Fruit fly (Drosophila melanogaster) whole organism, embryonic: ENCODE measurements around the gene CG9395.
A peak's percentile ranks its signal among the peaks of the same experiment; 100 is the strongest.

ENCODE experiments used
- Adf1 ChIP-seq: fragments of 200-800 bp; sonication (Bioruptor generic); IDR thresholded peaks from 2 replicates; pipeline ENCODE4 v1.3.6; 2022; ENCODE audit warnings: missing biosample characterization, missing genetic modification characterization
- Asciz ChIP-seq: fragments of 200-800 bp; sonication (Bioruptor generic); optimal IDR thresholded peaks from 2 replicates; lab custom pipeline; 2017; ENCODE audit warnings: missing biosample characterization, mild to moderate bottlenecking, missing genetic modification characterization, missing genetic modification reagents
- Bgb ChIP-seq: fragments of 200-800 bp; sonication (Bioruptor generic); IDR thresholded peaks from 2 replicates; pipeline ENCODE4 v1.3.6; 2022; ENCODE audit warnings: missing biosample characterization, missing genetic modification characterization; ENCODE audit not compliant: partially characterized antibody
- CG14667 ChIP-seq: fragments of 200-800 bp; sonication (Bioruptor generic); IDR thresholded peaks from 2 replicates; pipeline ENCODE4 v1.3.6; 2022; ENCODE audit warnings: missing biosample characterization, missing genetic modification characterization
- CG15011 ChIP-seq: fragments of 200-800 bp; sonication (Bioruptor generic); optimal IDR thresholded peaks from 3 replicates; lab custom pipeline; 2018; ENCODE audit warnings: missing biosample characterization, mild to moderate bottlenecking, missing genetic modification characterization
- CG1602 ChIP-seq: fragments of 200-800 bp; sonication (Bioruptor generic); optimal IDR thresholded peaks from 3 replicates; lab custom pipeline; 2016; ENCODE audit warnings: missing biosample characterization, missing genetic modification characterization
- CG17568 ChIP-seq: fragments of 200-800 bp; sonication (Bioruptor generic); optimal IDR thresholded peaks from 2 replicates; lab custom pipeline; 2018; ENCODE audit warnings: missing biosample characterization, mild to moderate bottlenecking, missing genetic modification characterization, moderate library complexity
- CG34376 ChIP-seq: fragments of 200-800 bp; sonication (Bioruptor generic); optimal IDR thresholded peaks from 2 replicates; lab custom pipeline; 2018; ENCODE audit warnings: missing biosample characterization, mild to moderate bottlenecking, missing genetic modification characterization
- CG43689 ChIP-seq: fragments of 200-800 bp; sonication (Bioruptor generic); IDR thresholded peaks from 2 replicates; pipeline ENCODE4 v1.3.6; 2022; ENCODE audit warnings: missing biosample characterization, missing genetic modification characterization
- CG6272 ChIP-seq: fragments of 200-800 bp; sonication (Bioruptor generic); IDR thresholded peaks from 2 replicates; pipeline ENCODE4 v1.3.6; 2022; ENCODE audit warnings: missing biosample characterization, missing genetic modification characterization
- CG7372 ChIP-seq: fragments of 200-800 bp; sonication (Bioruptor generic); IDR thresholded peaks from 2 replicates; pipeline ENCODE4 v1.3.6; 2022; ENCODE audit warnings: missing biosample characterization, missing genetic modification characterization
- CG7839 ChIP-seq: fragments of 200-800 bp; sonication (Bioruptor generic); optimal IDR thresholded peaks from 3 replicates; lab custom pipeline; 2018; ENCODE audit warnings: missing biosample characterization, mild to moderate bottlenecking, missing genetic modification characterization, moderate library complexity
- CG9215 ChIP-seq: fragments of 200-800 bp; sonication (Bioruptor generic); IDR thresholded peaks from 2 replicates; pipeline ENCODE4 v1.3.6; 2022; ENCODE audit warnings: missing biosample characterization, missing genetic modification characterization
- CkIIα-i1 ChIP-seq: fragments of 200-800 bp; sonication (Bioruptor generic); IDR thresholded peaks from 2 replicates; pipeline ENCODE4 v1.3.6; 2022; ENCODE audit warnings: missing biosample characterization, missing genetic modification characterization
- Dad ChIP-seq: fragments of 200-800 bp; sonication (Bioruptor generic); optimal IDR thresholded peaks from 3 replicates; lab custom pipeline; 2016; ENCODE audit warnings: missing biosample characterization, missing genetic modification characterization
- ERR ChIP-seq: fragments of 200-800 bp; sonication (Bioruptor generic); optimal IDR thresholded peaks from 2 replicates; lab custom pipeline; 2016; ENCODE audit warnings: missing biosample characterization, missing genetic modification characterization
- HLH3B ChIP-seq: fragments of 200-800 bp; sonication (Bioruptor generic); IDR thresholded peaks from 2 replicates; pipeline ENCODE4 v1.3.6; 2022; ENCODE audit warnings: missing biosample characterization, missing genetic modification characterization
- HLH54F ChIP-seq: fragments of 200-800 bp; sonication (Bioruptor generic); optimal IDR thresholded peaks from 3 replicates; lab custom pipeline; 2016; ENCODE audit warnings: missing biosample characterization, missing genetic modification characterization
- Hsf ChIP-seq: fragments of 200-800 bp; sonication (Bioruptor generic); optimal IDR thresholded peaks from 3 replicates; lab custom pipeline; 2016; ENCODE audit warnings: missing biosample characterization, missing genetic modification characterization
- Mad ChIP-seq: fragments of 200-800 bp; sonication (Bioruptor generic); optimal IDR thresholded peaks from 2 replicates; lab custom pipeline; 2016; ENCODE audit warnings: missing biosample characterization, missing genetic modification characterization
- Med ChIP-seq: fragments of 200-800 bp; sonication (Bioruptor generic); peaks from one replicate; lab custom pipeline; 2016; ENCODE audit warnings: missing biosample characterization, missing genetic modification characterization, mild to moderate bottlenecking, inconsistent platforms, moderate library complexity
- NC2α ChIP-seq: fragments of 200-800 bp; sonication (Bioruptor generic); optimal IDR thresholded peaks from 2 replicates; lab custom pipeline; 2016; ENCODE audit warnings: missing biosample characterization, missing genetic modification characterization
- NC2β ChIP-seq: fragments of 200-800 bp; sonication (Bioruptor generic); optimal IDR thresholded peaks from 2 replicates; lab custom pipeline; 2016; ENCODE audit warnings: missing biosample characterization, missing genetic modification characterization
- Neu2 ChIP-seq: fragments of 200-800 bp; sonication (Bioruptor generic); optimal IDR thresholded peaks from 3 replicates; lab custom pipeline; 2016; ENCODE audit warnings: missing biosample characterization, missing genetic modification characterization, borderline replicate concordance
- Nf-YA ChIP-seq: fragments of 200-800 bp; sonication (Bioruptor generic); IDR thresholded peaks from 2 replicates; pipeline ENCODE4 v1.3.6; 2022; ENCODE audit warnings: missing biosample characterization, missing genetic modification characterization
- Nf-YB ChIP-seq: fragments of 200-800 bp; sonication (Bioruptor generic); optimal IDR thresholded peaks from 3 replicates; lab custom pipeline; 2019; ENCODE audit warnings: missing biosample characterization, mild to moderate bottlenecking, missing genetic modification characterization, moderate library complexity
- Pdp1 ChIP-seq, 2 experiments: fragments of 200-800 bp; sonication (Bioruptor generic); optimal IDR thresholded peaks; 3 replicates each; lab custom pipeline; 2016; ENCODE audit warnings: missing biosample characterization in 2 of 2, missing genetic modification characterization in 2 of 2, mild to moderate bottlenecking in 1 of 2, moderate library complexity in 1 of 2
- Side ChIP-seq: fragments of 200-800 bp; sonication (Bioruptor generic); optimal IDR thresholded peaks from 2 replicates; lab custom pipeline; 2016; ENCODE audit warnings: missing biosample characterization, missing genetic modification characterization
- dan ChIP-seq: fragments of 200-800 bp; sonication (Bioruptor generic); IDR thresholded peaks from 2 replicates; pipeline ENCODE4 v1.3.6; 2022; ENCODE audit warnings: missing biosample characterization, missing genetic modification characterization
- danr ChIP-seq: fragments of 200-800 bp; sonication (Bioruptor generic); IDR thresholded peaks from 2 replicates; pipeline ENCODE4 v1.3.6; 2022; ENCODE audit warnings: missing biosample characterization, missing genetic modification characterization
- disco-r ChIP-seq: fragments of 200-800 bp; sonication (Bioruptor generic); optimal IDR thresholded peaks from 2 replicates; lab custom pipeline; 2016; ENCODE audit warnings: missing biosample characterization, missing genetic modification characterization
- ftz-f1 ChIP-seq: fragments of 200-800 bp; sonication (Bioruptor generic); optimal IDR thresholded peaks from 2 replicates; lab custom pipeline; 2016; ENCODE audit warnings: missing biosample characterization, missing genetic modification characterization
- gce ChIP-seq: fragments of 200-800 bp; sonication (Bioruptor generic); IDR thresholded peaks from 3 replicates; pipeline ENCODE4 v1.3.6; 2022; ENCODE audit warnings: missing biosample characterization, missing genetic modification characterization
- ind ChIP-seq: fragments of 200-800 bp; sonication (Bioruptor generic); optimal IDR thresholded peaks from 3 replicates; lab custom pipeline; 2016; ENCODE audit warnings: missing biosample characterization, missing genetic modification characterization
- jing ChIP-seq: fragments of 200-800 bp; sonication (Bioruptor generic); optimal IDR thresholded peaks from 2 replicates; lab custom pipeline; 2018; ENCODE audit warnings: missing biosample characterization, mild to moderate bottlenecking, missing genetic modification characterization
- lilli ChIP-seq: fragments of 200-800 bp; sonication (Bioruptor generic); optimal IDR thresholded peaks from 3 replicates; lab custom pipeline; 2016; ENCODE audit warnings: missing biosample characterization, missing genetic modification characterization
- maf-S ChIP-seq: fragments of 200-800 bp; sonication (Bioruptor generic); optimal IDR thresholded peaks from 2 replicates; lab custom pipeline; 2016; ENCODE audit warnings: missing biosample characterization, missing genetic modification characterization
- nau ChIP-seq: fragments of 200-800 bp; sonication (Bioruptor generic); optimal IDR thresholded peaks from 3 replicates; lab custom pipeline; 2017; ENCODE audit warnings: missing biosample characterization, mild to moderate bottlenecking, missing genetic modification characterization, missing genetic modification reagents
- nmo ChIP-seq: fragments of 200-800 bp; sonication (Bioruptor generic); optimal IDR thresholded peaks from 2 replicates; lab custom pipeline; 2018; ENCODE audit warnings: missing biosample characterization, mild to moderate bottlenecking, missing genetic modification characterization, moderate library complexity
- p53 ChIP-seq: fragments of 200-800 bp; sonication (Bioruptor generic); optimal IDR thresholded peaks from 2 replicates; lab custom pipeline; 2016; ENCODE audit warnings: missing biosample characterization, missing genetic modification characterization
- pita ChIP-seq: fragments of 200-800 bp; sonication (Bioruptor generic); optimal IDR thresholded peaks from 2 replicates; lab custom pipeline; 2017; ENCODE audit warnings: missing biosample characterization, mild to moderate bottlenecking, missing genetic modification characterization
- ranshi ChIP-seq: fragments of 200-800 bp; sonication (Bioruptor generic); IDR thresholded peaks from 2 replicates; pipeline ENCODE4 v1.3.6; 2022; ENCODE audit warnings: missing biosample characterization, missing genetic modification characterization
- sim ChIP-seq: fragments of 200-800 bp; sonication (Bioruptor generic); IDR thresholded peaks from 2 replicates; pipeline ENCODE4 v1.3.6; 2022; ENCODE audit warnings: missing biosample characterization, missing genetic modification characterization
- slp2 ChIP-seq: fragments of 200-800 bp; sonication (Bioruptor generic); optimal IDR thresholded peaks from 2 replicates; lab custom pipeline; 2016; ENCODE audit warnings: missing biosample characterization, missing genetic modification characterization
- sna ChIP-seq: fragments of 200-800 bp; sonication (Bioruptor generic); IDR thresholded peaks from 2 replicates; pipeline ENCODE4 v1.3.6; 2022; ENCODE audit warnings: missing biosample characterization, missing genetic modification characterization; ENCODE audit not compliant: partially characterized antibody
- stc ChIP-seq: fragments of 200-800 bp; sonication (Bioruptor generic); IDR thresholded peaks from 2 replicates; pipeline ENCODE4 v1.3.6; 2022; ENCODE audit warnings: missing biosample characterization, missing genetic modification characterization
- sug ChIP-seq: fragments of 200-800 bp; optimal IDR thresholded peaks from 2 replicates; lab custom pipeline; 2019; ENCODE audit warnings: missing biosample characterization, mild to moderate bottlenecking, missing genetic modification characterization, moderate library complexity
- unpg ChIP-seq: fragments of 200-800 bp; sonication (Bioruptor generic); optimal IDR thresholded peaks from 3 replicates; lab custom pipeline; 2018; ENCODE audit warnings: missing biosample characterization, mild to moderate bottlenecking, missing genetic modification characterization, moderate library complexity
- zen2 ChIP-seq: fragments of 200-800 bp; sonication (Bioruptor generic); IDR thresholded peaks from 3 replicates; pipeline ENCODE4 v1.3.6; 2022; ENCODE audit warnings: missing biosample characterization, missing genetic modification characterization; ENCODE audit not compliant: partially characterized antibody
- zf30C ChIP-seq: fragments of 200-800 bp; sonication (Bioruptor generic); optimal IDR thresholded peaks from 3 replicates; lab custom pipeline; 2018; ENCODE audit warnings: missing biosample characterization, mild to moderate bottlenecking, missing genetic modification characterization
- zfh2 ChIP-seq: fragments of 200-800 bp; sonication (Bioruptor generic); optimal IDR thresholded peaks from 2 replicates; lab custom pipeline; 2016; ENCODE audit warnings: missing biosample characterization, missing genetic modification characterization

CG9395 gene

DNA sequence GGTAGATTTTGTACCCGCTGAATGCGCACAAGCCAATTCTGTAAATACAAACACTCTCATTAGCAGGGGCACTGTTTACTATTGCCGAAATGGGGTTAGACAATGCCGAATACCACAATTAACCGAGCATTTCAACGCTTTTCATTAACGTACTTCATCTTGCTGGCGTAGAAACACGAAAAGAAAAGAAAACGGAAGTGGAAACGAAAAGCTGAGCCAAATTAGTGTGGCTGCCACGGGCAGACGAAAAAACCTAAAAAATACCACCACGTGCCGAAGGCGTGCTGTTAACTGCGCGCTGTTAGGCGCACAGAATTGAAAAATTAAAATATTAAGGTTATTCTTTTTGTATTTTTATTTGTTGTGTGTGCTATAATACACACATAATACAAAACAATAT lies 40.0 kb upstream of the CG9395 start, which contains the start of gene RpL24 (continued):
- TF ChIP-seq Nf-YB (GFP tag; lab: Kevin White, UChicago) = peak; percentile 77
- peak; percentile 92 for TF ChIP-seq Mad
- peak; percentile 64; the same call in 1 of the 2 replicates for TF ChIP-seq CG6272 (GFP tag; lab: Robert Waterston, UW)
- peak; percentile 29; the same call in 1 of the 2 replicates for TF ChIP-seq Bgb (GFP tag; lab: Robert Waterston, UW)
- TF ChIP-seq NC2β (GFP tag; lab: Kevin White, UChicago) = peak; percentile 97
- peak; percentile 90 for TF ChIP-seq CG15011 (GFP tag; lab: Kevin White, UChicago)
- peak; percentile 98 for TF ChIP-seq CG34376
- no peak for TF ChIP-seq Neu2 (GFP tag; lab: Kevin White, UChicago)
- TF ChIP-seq CkIIα-i1 (GFP tag; lab: Robert Waterston, UW) = no peak
- TF ChIP-seq CG17568 = peak; percentile 96
- peak; percentile 86 for TF ChIP-seq CG43689 (GFP tag; lab: Robert Waterston, UW)
- TF ChIP-seq Nf-YA = peak; percentile 83
- peak; percentile 69 for TF ChIP-seq zfh2 (GFP tag; lab: Kevin White, UChicago)
- TF ChIP-seq zf30C (GFP tag; lab: Kevin White, UChicago) = peak; percentile 67
- TF ChIP-seq ERR = peak; percentile 71
- TF ChIP-seq HLH3B (GFP tag; lab: Robert Waterston, UW) = peak; percentile 78
- peak; percentile 96 for TF ChIP-seq gce (GFP tag; lab: Robert Waterston, UW)
- peak; percentile 95 for TF ChIP-seq Asciz
- TF ChIP-seq Dad (GFP tag; lab: Kevin White, UChicago) = peak; percentile 92
- TF ChIP-seq CG7372 = peak; percentile 64; the same call in 1 of the 2 replicates
- peak; percentile 42; the same call in 1 of the 2 replicates for TF ChIP-seq danr (GFP tag; lab: Robert Waterston, UW)
- TF ChIP-seq NC2α (GFP tag; lab: Kevin White, UChicago) = peak; percentile 83
- TF ChIP-seq nmo (GFP tag; lab: Kevin White, UChicago) = peak; percentile 86
- peak; percentile 90 for TF ChIP-seq Hsf (GFP tag; lab: Kevin White, UChicago)
- TF ChIP-seq lilli (GFP tag; lab: Kevin White, UChicago) = peak; percentile 88
- peak; percentile 90 for TF ChIP-seq maf-S
- peak; percentile 87 for TF ChIP-seq sug
- peak; percentile 85 for TF ChIP-seq sim (GFP tag; lab: Robert Waterston, UW)
- TF ChIP-seq dan (GFP tag; lab: Robert Waterston, UW) = no peak
- peak; percentile 99 for TF ChIP-seq Med (GFP tag; lab: Kevin White, UChicago)
- TF ChIP-seq p53 (GFP tag; lab: Kevin White, UChicago) = peak; percentile 88
- 0 out of 2 replicates have a peak, but pooled peaks have one; percentile 37 for TF ChIP-seq CG9215
- peak; percentile 27 for TF ChIP-seq ftz-f1 (GFP tag; lab: Kevin White, UChicago)
- TF ChIP-seq ind (GFP tag; lab: Kevin White, UChicago) = peak; percentile 67
- TF ChIP-seq ranshi (GFP tag; lab: Robert Waterston, UW) = peak; percentile 88
- TF ChIP-seq nau (GFP tag; lab: Kevin White, UChicago) = no peak
- peak; percentile 24; the same call in 1 of the 2 replicates for TF ChIP-seq CG14667 (GFP tag; lab: Robert Waterston, UW)
- TF ChIP-seq Adf1 = peak; percentile 63
- peak; percentile 46 for TF ChIP-seq jing (GFP tag; lab: Kevin White, UChicago)
- peak; percentile 80 to 87 for TF ChIP-seq Pdp1 (GFP tag; optimal IDR thresholded peaks at IDR 0.05; lab: Kevin White, UChicago)
- peak; percentile 88 for TF ChIP-seq stc (GFP tag; lab: Robert Waterston, UW)
- peak; percentile 83 for TF ChIP-seq HLH54F (GFP tag; lab: Kevin White, UChicago)
- no peak; the same call in 2 of the 3 replicates for TF ChIP-seq zen2
- peak; percentile 61 for TF ChIP-seq CG1602 (GFP tag; lab: Kevin White, UChicago)
- TF ChIP-seq unpg = peak; percentile 90
- no peak for TF ChIP-seq pita (GFP tag; lab: Kevin White, UChicago)
- TF ChIP-seq slp2 (GFP tag; lab: Kevin White, UChicago) = peak; percentile 80
- peak; percentile 93 for TF ChIP-seq Side (GFP tag; lab: Kevin White, UChicago)
- no peak for TF ChIP-seq sna (GFP tag; lab: Robert Waterston, UW)
- peak; percentile 89 for TF ChIP-seq disco-r (GFP tag; lab: Kevin White, UChicago)
- TF ChIP-seq CG7839 (tag; lab: Kevin White, UChicago) = peak; percentile 86
